Worm (Caenorhabditis elegans): ENCODE measurements around the gene gcp-2.2.

DNA sequence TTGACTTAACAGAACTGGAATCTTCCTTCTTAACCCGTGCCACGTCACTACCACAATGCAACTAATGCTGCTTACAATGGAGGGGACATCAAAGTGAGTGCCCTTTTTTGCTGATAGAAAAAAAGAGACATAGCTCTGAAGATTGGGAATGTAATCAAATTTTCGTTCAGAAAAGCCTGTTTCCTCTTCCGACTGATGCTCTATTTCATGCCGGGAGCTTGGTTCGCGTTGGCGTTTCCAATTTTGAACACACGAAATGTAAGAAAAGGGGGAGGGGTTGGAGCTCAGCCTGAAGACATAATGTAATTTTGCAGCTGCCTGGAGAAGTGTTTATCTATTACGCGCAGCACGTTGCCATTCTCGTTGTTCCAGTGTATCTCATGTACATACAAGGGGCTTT lies 20.6 kb downstream of the gcp-2.2 start:
- TF ChIP-seq him-1 (tag; optimal IDR thresholded peaks at IDR 0.05): peak; percentile 17
- no peak for TF ChIP-seq W03F9.2 (tag; optimal IDR thresholded peaks at IDR 0.05)
- no peak for TF ChIP-seq dao-5 (tag; optimal IDR thresholded peaks at IDR 0.05)

Measured in whole organism, L4/young adult.